Fruit fly (Drosophila melanogaster) whole organism, embryonic: ENCODE measurements around the gene CG6420.

Experiments
- Abd-B ChIP-seq: fragments of 200-800 bp; sonication (Bioruptor generic); optimal IDR thresholded peaks from 2 replicates; lab custom pipeline; 2018; ENCODE audit warnings: missing biosample characterization, mild to moderate bottlenecking, missing genetic modification characterization, moderate library complexity
- CG11456 ChIP-seq: fragments of 200-800 bp; sonication (Bioruptor generic); IDR thresholded peaks from 3 replicates; pipeline ENCODE4 v1.3.6; 2022; ENCODE audit warnings: missing biosample characterization, missing genetic modification characterization
- CG12071 ChIP-seq: fragments of 200-800 bp; sonication (Bioruptor generic); optimal IDR thresholded peaks from 3 replicates; lab custom pipeline; 2018; ENCODE audit warnings: missing biosample characterization, mild to moderate bottlenecking, missing genetic modification characterization
- CG13123 ChIP-seq: fragments of 200-800 bp; sonication (Bioruptor generic); optimal IDR thresholded peaks from 2 replicates; lab custom pipeline; 2016; ENCODE audit warnings: missing biosample characterization, missing genetic modification characterization
- CG13624 ChIP-seq: fragments of 200-800 bp; sonication (Bioruptor generic); optimal IDR thresholded peaks from 2 replicates; lab custom pipeline; 2016; ENCODE audit warnings: missing biosample characterization, missing genetic modification characterization
- CG14441 ChIP-seq: fragments of 200-800 bp; sonication (Bioruptor generic); IDR thresholded peaks from 2 replicates; pipeline ENCODE4 v1.3.6; 2022; ENCODE audit warnings: missing biosample characterization, missing genetic modification characterization
- CG15011 ChIP-seq: fragments of 200-800 bp; sonication (Bioruptor generic); optimal IDR thresholded peaks from 3 replicates; lab custom pipeline; 2018; ENCODE audit warnings: missing biosample characterization, mild to moderate bottlenecking, missing genetic modification characterization
- CG15601 ChIP-seq: fragments of 200-800 bp; sonication (Bioruptor generic); optimal IDR thresholded peaks from 3 replicates; lab custom pipeline; 2019; ENCODE audit warnings: missing biosample characterization, mild to moderate bottlenecking, missing genetic modification characterization, moderate library complexity
- CG18599 ChIP-seq: fragments of 200-800 bp; sonication (Bioruptor generic); optimal IDR thresholded peaks from 3 replicates; lab custom pipeline; 2017; ENCODE audit warnings: missing biosample characterization, missing genetic modification characterization, mild to moderate bottlenecking, moderate library complexity, missing genetic modification reagents
- CG18764 ChIP-seq: fragments of 200-800 bp; sonication (Bioruptor generic); optimal IDR thresholded peaks from 3 replicates; lab custom pipeline; 2016; ENCODE audit warnings: missing biosample characterization, missing genetic modification characterization
- CG2116 ChIP-seq: fragments of 200-800 bp; sonication (Bioruptor generic); optimal IDR thresholded peaks from 3 replicates; lab custom pipeline; 2018; ENCODE audit warnings: missing biosample characterization, mild to moderate bottlenecking, missing genetic modification characterization
- CG3065 ChIP-seq: fragments of 200-800 bp; sonication (Bioruptor generic); optimal IDR thresholded peaks from 2 replicates; lab custom pipeline; 2016; ENCODE audit warnings: missing biosample characterization, missing genetic modification characterization
- CG31388 ChIP-seq: fragments of 200-800 bp; sonication (Bioruptor generic); optimal IDR thresholded peaks from 2 replicates; lab custom pipeline; 2016; ENCODE audit warnings: missing biosample characterization, missing genetic modification characterization
- CG33557 ChIP-seq: fragments of 200-800 bp; sonication (Bioruptor generic); optimal IDR thresholded peaks from 2 replicates; lab custom pipeline; 2019; ENCODE audit warnings: missing biosample characterization, mild to moderate bottlenecking, missing genetic modification characterization, moderate library complexity
- CG34376 ChIP-seq: fragments of 200-800 bp; sonication (Bioruptor generic); optimal IDR thresholded peaks from 2 replicates; lab custom pipeline; 2018; ENCODE audit warnings: missing biosample characterization, mild to moderate bottlenecking, missing genetic modification characterization
- CG42726 ChIP-seq: fragments of 200-800 bp; sonication (Bioruptor generic); IDR thresholded peaks from 2 replicates; pipeline ENCODE4 v1.3.6; 2022; ENCODE audit warnings: missing biosample characterization, missing genetic modification characterization; ENCODE audit not compliant: partially characterized antibody
- CG4360 ChIP-seq: fragments of 200-800 bp; sonication (Bioruptor generic); IDR thresholded peaks from 2 replicates; pipeline ENCODE4 v1.3.6; 2022; ENCODE audit warnings: missing biosample characterization, missing genetic modification characterization
- CG4707 ChIP-seq: fragments of 200-800 bp; sonication (Bioruptor generic); optimal IDR thresholded peaks from 2 replicates; lab custom pipeline; 2018; ENCODE audit warnings: missing biosample characterization, mild to moderate bottlenecking, missing genetic modification characterization, moderate library complexity
- CG5245 ChIP-seq: fragments of 200-800 bp; sonication (Bioruptor generic); optimal IDR thresholded peaks from 3 replicates; lab custom pipeline; 2016; ENCODE audit warnings: missing biosample characterization, missing genetic modification characterization
- CG9609 ChIP-seq: fragments of 200-800 bp; sonication (Bioruptor generic); optimal IDR thresholded peaks from 3 replicates; lab custom pipeline; 2016; ENCODE audit warnings: missing biosample characterization, missing genetic modification characterization
- CG9727 ChIP-seq: fragments of 200-800 bp; sonication (Bioruptor generic); optimal IDR thresholded peaks from 3 replicates; lab custom pipeline; 2017; ENCODE audit warnings: missing biosample characterization, mild to moderate bottlenecking, missing genetic modification characterization
- Dbx ChIP-seq: fragments of 200-800 bp; sonication (Bioruptor generic); IDR thresholded peaks from 3 replicates; pipeline ENCODE4 v1.3.6; 2022; ENCODE audit warnings: missing biosample characterization, missing genetic modification characterization
- Fer1 ChIP-seq: fragments of 200-800 bp; sonication (Bioruptor generic); optimal IDR thresholded peaks from 2 replicates; lab custom pipeline; 2017; ENCODE audit warnings: missing biosample characterization, mild to moderate bottlenecking, missing genetic modification characterization
- Gsc ChIP-seq: fragments of 200-800 bp; sonication (Bioruptor generic); IDR thresholded peaks from 2 replicates; pipeline ENCODE4 v1.3.6; 2022; ENCODE audit warnings: missing biosample characterization, missing genetic modification characterization
- Mrtf ChIP-seq: fragments of 200-800 bp; sonication (Bioruptor generic); IDR thresholded peaks from 3 replicates; pipeline ENCODE4 v1.3.6; 2022; ENCODE audit warnings: missing biosample characterization, missing genetic modification characterization
- NK7.1 ChIP-seq: fragments of 200-800 bp; sonication (Bioruptor generic); optimal IDR thresholded peaks from 3 replicates; lab custom pipeline; 2016; ENCODE audit warnings: missing biosample characterization, missing genetic modification characterization
- Ravus ChIP-seq: fragments of 200-800 bp; sonication (Bioruptor generic); IDR thresholded peaks from 2 replicates; pipeline ENCODE4 v1.3.6; 2022; ENCODE audit warnings: missing biosample characterization, missing genetic modification characterization
- Spps ChIP-seq: fragments of 200-800 bp; sonication (Bioruptor generic); optimal IDR thresholded peaks from 2 replicates; lab custom pipeline; 2018; ENCODE audit warnings: missing biosample characterization, mild to moderate bottlenecking, missing genetic modification characterization
- Sry-β ChIP-seq: fragments of 200-800 bp; sonication (Bioruptor generic); optimal IDR thresholded peaks from 2 replicates; lab custom pipeline; 2018; ENCODE audit warnings: missing biosample characterization, mild to moderate bottlenecking, missing genetic modification characterization, moderate library complexity
- Trl ChIP-seq, 3 experiments: fragments of >200 bp in 2 of 3; fragments of 200-800 bp in 1 of 3; sonication (Bioruptor generic) in 1 of 3; optimal IDR thresholded peaks; 2 replicates in 1 of 3; 3 replicates in 2 of 3; lab custom pipeline; 2016 to 2017; ENCODE audit warnings: missing biosample characterization in 1 of 3, missing genetic modification characterization in 1 of 3
- aop ChIP-seq: fragments of 200-800 bp; sonication (Bioruptor generic); IDR thresholded peaks from 2 replicates; pipeline ENCODE4 v1.3.6; 2022; ENCODE audit warnings: missing biosample characterization, missing genetic modification characterization
- bab2 ChIP-seq: fragments of 200-800 bp; sonication (Bioruptor generic); optimal IDR thresholded peaks from 2 replicates; lab custom pipeline; 2016; ENCODE audit warnings: missing biosample characterization, missing genetic modification characterization
- btn ChIP-seq: fragments of 200-800 bp; sonication (Bioruptor generic); optimal IDR thresholded peaks from 2 replicates; lab custom pipeline; 2016; ENCODE audit warnings: missing biosample characterization, missing genetic modification characterization
- cad ChIP-seq: fragments of >200 bp; optimal IDR thresholded peaks from 2 replicates; lab custom pipeline; 2017; ENCODE audit warnings: missing biosample characterization, missing genetic modification characterization
- crol ChIP-seq: fragments of 200-800 bp; sonication (Bioruptor generic); IDR thresholded peaks from 2 replicates; pipeline ENCODE4 v1.3.6; 2022; ENCODE audit warnings: missing biosample characterization, missing genetic modification characterization
- eyg ChIP-seq: fragments of 200-800 bp; sonication (Bioruptor generic); optimal IDR thresholded peaks from 3 replicates; lab custom pipeline; 2016; ENCODE audit warnings: missing biosample characterization, missing genetic modification characterization
- fru ChIP-seq: fragments of >200 bp; optimal IDR thresholded peaks from 2 replicates; lab custom pipeline; 2017
- gsb ChIP-seq: fragments of 200-800 bp; sonication (Bioruptor generic); IDR thresholded peaks from 2 replicates; pipeline ENCODE4 v1.3.6; 2022; ENCODE audit warnings: missing biosample characterization, missing genetic modification characterization
- mam ChIP-seq: fragments of 200-800 bp; sonication (Bioruptor generic); optimal IDR thresholded peaks from 3 replicates; lab custom pipeline; 2016; ENCODE audit warnings: missing biosample characterization, missing genetic modification characterization
- nom ChIP-seq: fragments of 200-800 bp; sonication (Bioruptor generic); optimal IDR thresholded peaks from 2 replicates; lab custom pipeline; 2017; ENCODE audit warnings: missing biosample characterization, missing genetic modification characterization, mild to moderate bottlenecking, moderate library complexity, missing genetic modification reagents
- phol ChIP-seq: fragments of 200-800 bp; sonication (Bioruptor generic); optimal IDR thresholded peaks from 3 replicates; lab custom pipeline; 2018; ENCODE audit warnings: missing biosample characterization, mild to moderate bottlenecking, missing genetic modification characterization, moderate library complexity
- pum ChIP-seq: fragments of 200-800 bp; sonication (Bioruptor generic); optimal IDR thresholded peaks from 2 replicates; lab custom pipeline; 2016; ENCODE audit warnings: missing biosample characterization, missing genetic modification characterization
- ro ChIP-seq: fragments of 200-800 bp; sonication (Bioruptor generic); IDR thresholded peaks from 2 replicates; pipeline ENCODE4 v1.3.6; 2022; ENCODE audit warnings: missing biosample characterization, missing genetic modification characterization
- salm ChIP-seq: fragments of 200-800 bp; sonication (Bioruptor generic); optimal IDR thresholded peaks from 2 replicates; lab custom pipeline; 2018; ENCODE audit warnings: missing biosample characterization, mild to moderate bottlenecking, missing genetic modification characterization
- slbo ChIP-seq: fragments of 200-800 bp; sonication (Bioruptor generic); IDR thresholded peaks from 2 replicates; pipeline ENCODE4 v1.3.6; 2022; ENCODE audit warnings: missing biosample characterization, missing genetic modification characterization
- ssp ChIP-seq: fragments of 200-800 bp; sonication (Bioruptor generic); IDR thresholded peaks from 2 replicates; pipeline ENCODE4 v1.3.6; 2022; ENCODE audit warnings: missing biosample characterization, missing genetic modification characterization
- stc ChIP-seq: fragments of 200-800 bp; sonication (Bioruptor generic); IDR thresholded peaks from 2 replicates; pipeline ENCODE4 v1.3.6; 2022; ENCODE audit warnings: missing biosample characterization, missing genetic modification characterization
- stwl ChIP-seq: fragments of 200-800 bp; sonication (Bioruptor generic); optimal IDR thresholded peaks from 3 replicates; lab custom pipeline; 2018; ENCODE audit warnings: missing biosample characterization, mild to moderate bottlenecking, missing genetic modification characterization, moderate library complexity
- tin ChIP-seq: fragments of 200-800 bp; sonication (Bioruptor generic); optimal IDR thresholded peaks from 3 replicates; lab custom pipeline; 2016; ENCODE audit warnings: missing biosample characterization, missing genetic modification characterization
- toy ChIP-seq: fragments of 200-800 bp; sonication (Bioruptor generic); IDR thresholded peaks from 2 replicates; pipeline ENCODE4 v1.3.6; 2022; ENCODE audit warnings: missing biosample characterization, missing genetic modification characterization
- usp ChIP-seq: fragments of >200 bp; optimal IDR thresholded peaks from 2 replicates; lab custom pipeline; 2017; ENCODE audit warnings: missing biosample characterization, missing genetic modification characterization
- zfh1 ChIP-seq: fragments of 200-800 bp; sonication (Bioruptor generic); IDR thresholded peaks from 3 replicates; pipeline ENCODE4 v1.3.6; 2022; ENCODE audit warnings: missing biosample characterization, missing genetic modification characterization

CG6420 gene

dm6 chr3R:26714109-26714576 is 10.9 kb downstream of the CG6420 start, which contains the start of gene amon (continued):
- TF ChIP-seq CG3065 (GFP tag; lab: Kevin White, UChicago) = peak; percentile 85
- peak; percentile 91 for TF ChIP-seq aop (GFP tag; lab: Robert Waterston, UW)
- TF ChIP-seq crol (GFP tag; lab: Robert Waterston, UW) = peak; percentile 80
- peak; percentile 95 for TF ChIP-seq CG18764 (GFP tag; lab: Kevin White, UChicago)
- peak; percentile 83 for TF ChIP-seq CG4707 (GFP tag; lab: Kevin White, UChicago)
- peak; percentile 99 for TF ChIP-seq eyg (GFP tag; lab: Kevin White, UChicago)
- no peak for TF ChIP-seq Sry-β (GFP tag; lab: Kevin White, UChicago)
- TF ChIP-seq phol (tag; lab: Kevin White, UChicago) = peak; percentile 95
- TF ChIP-seq Mrtf (GFP tag; lab: Robert Waterston, UW) = peak; percentile 99
- peak; percentile 97 for TF ChIP-seq gsb (GFP tag; lab: Robert Waterston, UW)
- peak; percentile 98 for TF ChIP-seq zfh1 (GFP tag; lab: Robert Waterston, UW)
- TF ChIP-seq CG2116 (GFP tag; lab: Kevin White, UChicago) = peak; percentile 75
- no peak for TF ChIP-seq CG13123 (GFP tag; lab: Kevin White, UChicago)
- TF ChIP-seq salm (tag; lab: Kevin White, UChicago) = peak; percentile 95
- peak; percentile 99 for TF ChIP-seq CG13624 (GFP tag; lab: Kevin White, UChicago)
- TF ChIP-seq stc (GFP tag; lab: Robert Waterston, UW) = peak; percentile 98
- TF ChIP-seq CG4360 (GFP tag; lab: Robert Waterston, UW) = peak; percentile 79
- peak; percentile 99 for TF ChIP-seq CG9609 (GFP tag; lab: Kevin White, UChicago)
- TF ChIP-seq CG12071 (GFP tag; lab: Kevin White, UChicago) = peak; percentile 99
- peak; percentile 97 for TF ChIP-seq CG9727 (GFP tag; lab: Kevin White, UChicago)
- TF ChIP-seq CG31388 (GFP tag; lab: Kevin White, UChicago) = peak; percentile 94
- TF ChIP-seq Ravus = peak; percentile 97
- TF ChIP-seq CG34376 (GFP tag; lab: Kevin White, UChicago) = peak; percentile 100
- peak; percentile 94 for TF ChIP-seq Gsc (GFP tag; lab: Robert Waterston, UW)
- peak; percentile 65 for TF ChIP-seq Spps
- TF ChIP-seq fru = no peak
- peak; percentile 98 for TF ChIP-seq pum
- TF ChIP-seq usp (GFP tag; lab: Kevin White, UChicago) = no peak
- peak; percentile 100 for TF ChIP-seq Fer1 (GFP tag; lab: Kevin White, UChicago)
- peak; percentile 100 for TF ChIP-seq slbo
- TF ChIP-seq tin (GFP tag; lab: Kevin White, UChicago) = peak; percentile 99
- no peak for TF ChIP-seq CG33557
- peak; percentile 98 for TF ChIP-seq NK7.1 (GFP tag; lab: Kevin White, UChicago)
- peak; percentile 96 for TF ChIP-seq ro (GFP tag; lab: Robert Waterston, UW)
- no peak for TF ChIP-seq Trl (optimal IDR thresholded peaks at IDR 0.05; lab: Kevin White, UChicago)
- peak; percentile 99 for TF ChIP-seq Trl (GFP tag; optimal IDR thresholded peaks at IDR 0.05; lab: Kevin White, UChicago)
- TF ChIP-seq CG5245 (GFP tag; lab: Kevin White, UChicago) = peak; percentile 98
- peak; percentile 95 for TF ChIP-seq btn
- TF ChIP-seq CG14441 = peak; percentile 99
- TF ChIP-seq CG15011 (GFP tag; lab: Kevin White, UChicago) = peak; percentile 98
- TF ChIP-seq stwl (tag; lab: Kevin White, UChicago) = no peak
- peak; percentile 99 for TF ChIP-seq Abd-B (GFP tag; lab: Kevin White, UChicago)
- peak; percentile 99 for TF ChIP-seq CG11456 (GFP tag; lab: Robert Waterston, UW)
- peak; percentile 100 for TF ChIP-seq CG18599 (GFP tag; lab: Kevin White, UChicago)
- TF ChIP-seq mam (GFP tag; lab: Kevin White, UChicago) = peak; percentile 100
- TF ChIP-seq cad (GFP tag; lab: Kevin White, UChicago) = no peak
- no peak for TF ChIP-seq CG42726 (GFP tag; lab: Robert Waterston, UW)
- peak; percentile 97 for TF ChIP-seq toy
- peak; percentile 99 for TF ChIP-seq bab2
- TF ChIP-seq Dbx (GFP tag; lab: Robert Waterston, UW) = peak; percentile 100
- peak; percentile 93 for TF ChIP-seq ssp
- peak; percentile 88 for TF ChIP-seq CG15601 (tag; lab: Kevin White, UChicago)
- peak; percentile 92 for TF ChIP-seq nom (GFP tag; lab: Kevin White, UChicago)
